Worm (Caenorhabditis elegans): Measurements from ENCODE around the gene T28D9.4.

DNA sequence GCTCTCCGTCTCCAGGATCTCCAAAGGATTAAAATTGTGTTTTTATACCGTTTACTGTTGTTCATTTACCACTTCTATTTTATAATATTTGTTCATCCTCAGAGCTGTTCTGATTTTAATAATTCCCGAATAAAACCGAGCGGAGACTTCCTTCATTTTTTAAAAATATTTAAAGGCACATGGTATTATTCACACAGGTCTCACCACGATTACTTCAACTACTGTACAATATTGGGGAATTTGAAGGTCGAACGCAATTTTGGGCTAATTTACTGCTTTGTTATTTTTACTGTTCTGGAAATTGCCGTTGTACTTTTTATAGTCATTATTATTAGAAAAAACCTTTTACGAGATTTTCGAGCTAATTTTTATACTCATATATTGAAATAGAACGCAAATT, 14.4 kb downstream of the T28D9.4 start:
- no peak for TF ChIP-seq him-1 (tag; optimal IDR thresholded peaks at IDR 0.05)
- TF ChIP-seq W03F9.2 (tag; optimal IDR thresholded peaks at IDR 0.05) = no peak
